Worm (Caenorhabditis elegans) whole organism, L1 larva: ENCODE measurements around the gene gck-4.

Experiments
- C04F5.9 ChIP-seq: sonication (generic microtip); optimal IDR thresholded peaks from 2 replicates; lab custom pipeline; 2016; ENCODE audit warnings: missing genetic modification characterization, missing compliant biosample characterization
- C16A3.4 ChIP-seq: fragments of 150-350 bp; optimal IDR thresholded peaks from 2 replicates; lab custom pipeline; 2014; ENCODE audit warnings: missing biosample characterization, missing genetic modification characterization
- F16B12.6 ChIP-seq: fragments of 150-350 bp; optimal IDR thresholded peaks from 2 replicates; lab custom pipeline; 2014; ENCODE audit warnings: missing biosample characterization, missing genetic modification characterization
- alr-1 ChIP-seq: fragments of 200-800 bp; sonication (Bioruptor generic); optimal IDR thresholded peaks from 2 replicates; lab custom pipeline; 2018; ENCODE audit warnings: borderline replicate concordance, mild to moderate bottlenecking, missing genetic modification characterization, missing compliant biosample characterization
- blmp-1 ChIP-seq: fragments of 150-350 bp; optimal IDR thresholded peaks from 2 replicates; lab custom pipeline; 2014; ENCODE audit warnings: missing biosample characterization, missing genetic modification characterization
- ceh-82 ChIP-seq, 3 experiments: fragments of 150-350 bp in 1 of 3; sonication (generic microtip) in 2 of 3; optimal IDR thresholded peaks; 2 replicates each; lab custom pipeline; 2014 to 2017; ENCODE audit warnings: missing biosample characterization in 3 of 3, missing genetic modification characterization in 3 of 3
- dpl-1 ChIP-seq, 3 experiments: fragments of 150-350 bp in 2 of 3; sonication (generic microtip) in 1 of 3; optimal IDR thresholded peaks; 2 replicates each; lab custom pipeline; 2014 to 2017; ENCODE audit warnings: missing biosample characterization in 3 of 3, missing genetic modification characterization in 3 of 3, missing genetic modification reagents in 3 of 3
- efl-1 ChIP-seq, 4 experiments: fragments of 150-350 bp; optimal IDR thresholded peaks in 3 of 4; peaks in 1 of 4; 1 replicate in 1 of 4; 2 replicates in 3 of 4; lab custom pipeline; 2014; ENCODE audit warnings: missing biosample characterization in 2 of 4, missing genetic modification characterization in 2 of 4, missing genetic modification reagents in 2 of 4
- efl-3 ChIP-seq: fragments of 200-800 bp; sonication (Bioruptor generic); optimal IDR thresholded peaks from 2 replicates; lab custom pipeline; 2018; ENCODE audit warnings: mild to moderate bottlenecking, missing genetic modification characterization, missing compliant biosample characterization
- egl-27 ChIP-seq, 2 experiments: fragments of 150-350 bp in 1 of 2; sonication (generic microtip); optimal IDR thresholded peaks; 3 replicates each; lab custom pipeline; 2017 to 2018; ENCODE audit warnings: missing biosample characterization in 2 of 2, missing genetic modification characterization in 2 of 2, missing genetic modification reagents in 2 of 2
- elt-2 ChIP-seq: sonication (generic microtip); optimal IDR thresholded peaks from 2 replicates; lab custom pipeline; 2016; ENCODE audit warnings: missing genetic modification characterization, mild to moderate bottlenecking, inconsistent platforms, missing compliant biosample characterization, missing genetic modification reagents
- elt-3 ChIP-seq, 6 experiments: fragments of 150-350 bp in 1 of 6; sonication (generic microtip); optimal IDR thresholded peaks; 2 replicates each; lab custom pipeline; 2017 to 2018; ENCODE audit warnings: missing biosample characterization in 6 of 6, missing genetic modification characterization in 6 of 6, inconsistent platforms in 1 of 6
- ets-5 ChIP-seq: fragments of 200-800 bp; sonication (Bioruptor generic); IDR thresholded peaks from 2 replicates; pipeline ENCODE4 v1.3.6; 2022; ENCODE audit warnings: missing genetic modification characterization, missing compliant biosample characterization
- fkh-10 ChIP-seq: sonication (generic microtip); optimal IDR thresholded peaks from 2 replicates; lab custom pipeline; 2017; ENCODE audit warnings: missing biosample characterization, missing genetic modification reagents, missing genetic modification characterization
- fkh-4 ChIP-seq: sonication (generic microtip); optimal IDR thresholded peaks from 2 replicates; lab custom pipeline; 2016; ENCODE audit warnings: missing compliant biosample characterization, missing genetic modification characterization, borderline replicate concordance
- fkh-8 ChIP-seq: sonication (generic microtip); optimal IDR thresholded peaks from 2 replicates; lab custom pipeline; 2016; ENCODE audit warnings: mild to moderate bottlenecking, missing genetic modification characterization, missing compliant biosample characterization
- hlh-4 ChIP-seq: sonication (generic microtip); optimal IDR thresholded peaks from 2 replicates; lab custom pipeline; 2016; ENCODE audit warnings: mild to moderate bottlenecking, missing genetic modification characterization, missing compliant biosample characterization
- hpl-2 ChIP-seq: fragments of 150-350 bp; optimal IDR thresholded peaks from 2 replicates; lab custom pipeline; 2014; ENCODE audit warnings: missing biosample characterization, missing genetic modification reagents, missing genetic modification characterization
- lin-14 ChIP-seq: fragments of 200-800 bp; sonication (Bioruptor generic); optimal IDR thresholded peaks from 2 replicates; lab custom pipeline; 2018; ENCODE audit warnings: mild to moderate bottlenecking, missing genetic modification characterization, moderate library complexity, missing compliant biosample characterization
- lin-15B ChIP-seq: fragments of 150-350 bp; sonication (generic microtip); optimal IDR thresholded peaks from 3 replicates; lab custom pipeline; 2014; ENCODE audit warnings: missing biosample characterization, missing genetic modification characterization
- lin-39 ChIP-seq: fragments of 150-350 bp; optimal IDR thresholded peaks from 2 replicates; lab custom pipeline; 2014; ENCODE audit warnings: missing biosample characterization, missing genetic modification reagents, missing genetic modification characterization
- lir-3 ChIP-seq: sonication (generic microtip); optimal IDR thresholded peaks from 2 replicates; lab custom pipeline; 2016; ENCODE audit warnings: mild to moderate bottlenecking, missing genetic modification characterization, moderate library complexity, missing compliant biosample characterization; ENCODE audit not compliant: poor library complexity
- mab-9 ChIP-seq: fragments of 200-800 bp; sonication (Bioruptor generic); IDR thresholded peaks from 2 replicates; pipeline ENCODE4 v1.3.6; 2022; ENCODE audit warnings: missing genetic modification reagents, missing genetic modification characterization, missing compliant biosample characterization
- mdl-1 ChIP-seq, 2 experiments: fragments of 150-350 bp; optimal IDR thresholded peaks; 2 replicates each; lab custom pipeline; 2014 to 2017; ENCODE audit warnings: missing biosample characterization in 2 of 2, missing genetic modification characterization in 2 of 2, inconsistent platforms in 1 of 2
- mep-1 ChIP-seq: fragments of 150-350 bp; optimal IDR thresholded peaks from 2 replicates; lab custom pipeline; 2014; ENCODE audit warnings: missing biosample characterization, missing genetic modification characterization
- nhr-28 ChIP-seq: fragments of 150-350 bp; optimal IDR thresholded peaks from 2 replicates; lab custom pipeline; 2014; ENCODE audit warnings: missing biosample characterization, missing genetic modification characterization
- nhr-71 ChIP-seq: sonication (generic microtip); optimal IDR thresholded peaks from 2 replicates; lab custom pipeline; 2016; ENCODE audit warnings: mild to moderate bottlenecking, missing genetic modification characterization, moderate library complexity, missing compliant biosample characterization
- nhr-76 ChIP-seq: sonication (generic microtip); optimal IDR thresholded peaks from 2 replicates; lab custom pipeline; 2017; ENCODE audit warnings: missing biosample characterization, missing genetic modification characterization
- nhr-77 ChIP-seq: fragments of 150-350 bp; optimal IDR thresholded peaks from 2 replicates; lab custom pipeline; 2014; ENCODE audit warnings: missing biosample characterization, missing genetic modification characterization
- nhr-84 ChIP-seq: sonication (generic microtip); optimal IDR thresholded peaks from 2 replicates; lab custom pipeline; 2017; ENCODE audit warnings: missing biosample characterization, missing genetic modification characterization
- pax-3 ChIP-seq: fragments of 200-800 bp; sonication (Bioruptor generic); optimal IDR thresholded peaks from 2 replicates; lab custom pipeline; 2018; ENCODE audit warnings: mild to moderate bottlenecking, missing genetic modification characterization, moderate library complexity, missing compliant biosample characterization
- snpc-4 ChIP-seq: fragments of 150-350 bp; optimal IDR thresholded peaks from 2 replicates; lab custom pipeline; 2014; ENCODE audit warnings: missing biosample characterization, missing genetic modification characterization
- sox-4 ChIP-seq: sonication (generic microtip); optimal IDR thresholded peaks from 2 replicates; lab custom pipeline; 2016; ENCODE audit warnings: missing genetic modification characterization, missing compliant biosample characterization
- sptf-1 ChIP-seq: fragments of 150-350 bp; optimal IDR thresholded peaks from 2 replicates; lab custom pipeline; 2014; ENCODE audit warnings: missing biosample characterization, missing genetic modification characterization
- sup-37 ChIP-seq: fragments of 200-800 bp; sonication (Bioruptor generic); optimal IDR thresholded peaks from 2 replicates; lab custom pipeline; 2018; ENCODE audit warnings: mild to moderate bottlenecking, missing genetic modification characterization, missing compliant biosample characterization
- swsn-7 ChIP-seq: sonication (generic microtip); optimal IDR thresholded peaks from 2 replicates; lab custom pipeline; 2016; ENCODE audit warnings: missing genetic modification characterization, missing compliant biosample characterization
- unc-30 ChIP-seq: sonication (generic microtip); optimal IDR thresholded peaks from 2 replicates; lab custom pipeline; 2017; ENCODE audit warnings: missing biosample characterization, missing genetic modification characterization
- unc-62 ChIP-seq: fragments of 150-350 bp; optimal IDR thresholded peaks from 2 replicates; lab custom pipeline; 2014; ENCODE audit warnings: missing biosample characterization, missing genetic modification reagents, missing genetic modification characterization
- unc-86 ChIP-seq: sonication (generic microtip); optimal IDR thresholded peaks from 2 replicates; lab custom pipeline; 2016; ENCODE audit warnings: missing genetic modification characterization, missing compliant biosample characterization
- unc-98 ChIP-seq: fragments of 200-800 bp; sonication (Bioruptor generic); IDR thresholded peaks from 2 replicates; pipeline ENCODE4 v1.3.6; 2022; ENCODE audit warnings: missing genetic modification characterization, missing compliant biosample characterization
- ztf-11 ChIP-seq, 2 experiments: sonication (generic microtip); optimal IDR thresholded peaks; 2 replicates each; lab custom pipeline; 2016 to 2017; ENCODE audit warnings: missing genetic modification characterization in 2 of 2, missing biosample characterization in 1 of 2, missing compliant biosample characterization in 1 of 2
- ztf-4 ChIP-seq: fragments of 150-350 bp; optimal IDR thresholded peaks from 2 replicates; lab custom pipeline; 2014; ENCODE audit warnings: missing biosample characterization, missing genetic modification characterization

Gene gck-4

DNA sequence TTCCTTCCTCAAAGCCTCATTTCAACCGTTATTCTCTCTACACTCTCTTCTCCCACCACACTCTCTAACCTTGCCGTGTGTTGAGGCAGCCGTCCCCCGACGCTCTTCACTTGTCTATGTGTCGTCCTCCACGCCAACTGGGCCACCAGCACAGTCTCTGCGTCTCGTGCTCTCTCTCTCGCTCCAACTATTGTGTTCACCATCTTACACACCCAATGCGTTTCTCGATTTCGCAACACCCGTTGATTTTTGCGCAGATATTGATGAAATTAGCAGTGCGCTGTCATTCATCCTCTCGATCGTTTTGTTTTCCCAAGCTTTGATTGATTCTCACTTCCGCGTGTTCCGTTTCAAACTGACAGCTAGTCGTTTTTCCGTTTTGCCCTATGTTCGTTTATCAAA, 10.1 kb downstream of the gck-4 start (continued):
- peak; percentile 55 for TF ChIP-seq swsn-7 (tag; lab: Kevin White, UChicago)
- no peak for TF ChIP-seq nhr-77 (tag; lab: Kevin White, UChicago)
- no peak for TF ChIP-seq ets-5 (GFP tag; lab: Robert Waterston, UW)
- TF ChIP-seq nhr-76 (tag; lab: Kevin White, UChicago) = no peak
- TF ChIP-seq alr-1 = no peak
- TF ChIP-seq hlh-4 (tag; lab: Kevin White, UChicago) = no peak
- no peak for TF ChIP-seq unc-98 (GFP tag; lab: Robert Waterston, UW)
- no peak for TF ChIP-seq C16A3.4 (tag; lab: Kevin White, UChicago)
- peak; percentile 31 for TF ChIP-seq snpc-4
- no peak for TF ChIP-seq efl-3 (GFP tag; lab: Kevin White, UChicago)
- TF ChIP-seq ceh-82 (tag; optimal IDR thresholded peaks at IDR 0.05; lab: Kevin White, UChicago) = peak; percentile 34 to 71 (median 56)
- no peak for TF ChIP-seq F16B12.6
- no peak for TF ChIP-seq fkh-4 (tag; lab: Kevin White, UChicago)
- peak; percentile 44 for TF ChIP-seq blmp-1 (tag; lab: Kevin White, UChicago)
- peak; percentile 91 for TF ChIP-seq lin-14 (GFP tag; lab: Kevin White, UChicago)
- TF ChIP-seq nhr-71 = peak; percentile 70
- TF ChIP-seq egl-27 (tag; optimal IDR thresholded peaks at IDR 0.05; lab: Kevin White, UChicago) = no peak
- TF ChIP-seq mab-9 = no peak
- TF ChIP-seq efl-1 (optimal IDR thresholded peaks at IDR 0.05; lab: Kevin White, UChicago) = peak in 1 of 2 experiments; percentile 37
- no peak for TF ChIP-seq efl-1 (GFP tag; optimal IDR thresholded peaks at IDR 0.05 in 1 of 2; lab: Kevin White, UChicago)
- TF ChIP-seq ztf-11 (tag; optimal IDR thresholded peaks at IDR 0.05; lab: Kevin White, UChicago) = peak in 1 of 2 experiments; percentile 49
- no peak for TF ChIP-seq sptf-1 (tag; lab: Kevin White, UChicago)
- peak; percentile 30 for TF ChIP-seq fkh-8 (tag; lab: Kevin White, UChicago)
- peak; percentile 54 for TF ChIP-seq mep-1 (tag; lab: Kevin White, UChicago)
- no peak for TF ChIP-seq lin-39 (tag; lab: Kevin White, UChicago)
- no peak for TF ChIP-seq nhr-84
- TF ChIP-seq mdl-1 (tag; optimal IDR thresholded peaks at IDR 0.05; lab: Kevin White, UChicago) = peak in 1 of 2 experiments; percentile 28
- TF ChIP-seq unc-62 (GFP tag; lab: Kevin White, UChicago) = no peak
- TF ChIP-seq unc-30 (tag; lab: Kevin White, UChicago) = no peak
- TF ChIP-seq sox-4 (tag; lab: Kevin White, UChicago) = no peak
- TF ChIP-seq unc-86 = peak; percentile 37
- no peak for TF ChIP-seq elt-3 (tag; optimal IDR thresholded peaks at IDR 0.05; lab: Kevin White, UChicago)
- TF ChIP-seq lir-3 = no peak
- TF ChIP-seq sup-37 = no peak
- no peak for TF ChIP-seq C04F5.9
- TF ChIP-seq hpl-2 = no peak
- TF ChIP-seq fkh-10 = peak; percentile 36
- no peak for TF ChIP-seq elt-2

DNA sequence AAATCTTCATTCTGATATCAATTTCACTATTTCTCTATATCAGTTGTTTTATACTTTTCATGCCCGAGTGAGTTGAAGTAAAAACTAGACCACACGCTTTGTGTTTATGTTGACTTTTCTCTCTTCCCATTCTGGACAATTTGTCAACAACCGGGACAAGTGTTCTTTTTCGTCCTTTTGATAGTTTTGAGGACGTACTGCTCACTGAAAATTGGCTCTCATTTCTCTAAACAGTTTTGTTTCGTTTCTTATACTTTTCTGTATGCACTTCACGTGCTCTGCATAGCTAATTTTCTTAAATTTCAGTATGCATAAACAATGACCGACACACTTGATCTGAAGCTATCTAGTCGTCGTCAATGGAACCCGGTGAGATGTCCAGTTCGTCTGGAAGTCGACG, 10.7 kb downstream of the gck-4 start, which contains the start of gene adm-2:
Gene adm-2, plus strand, starts transcription at position 301 of the 400 bp plus-strand sequence.
- TF ChIP-seq elt-3 (tag; optimal IDR thresholded peaks at IDR 0.05; lab: Kevin White, UChicago) = no peak
- TF ChIP-seq nhr-28 (tag; lab: Kevin White, UChicago) = no peak
- TF ChIP-seq nhr-84 = no peak
- no peak for TF ChIP-seq lin-15B (tag; lab: Kevin White, UChicago)
- TF ChIP-seq pax-3 (tag; lab: Kevin White, UChicago) = no peak
- no peak for TF ChIP-seq lir-3
- TF ChIP-seq dpl-1 (GFP tag; optimal IDR thresholded peaks at IDR 0.05; lab: Kevin White, UChicago) = no peak
- TF ChIP-seq ztf-4 (tag; lab: Kevin White, UChicago) = no peak
- TF ChIP-seq elt-2 = no peak
